Worm (Caenorhabditis elegans) whole organism, L4 larva: ENCODE data around the gene C24H12.6.

Experiments
- ceh-82 ChIP-seq: sonication (generic microtip); optimal IDR thresholded peaks from 2 replicates; lab custom pipeline; 2017; ENCODE audit warnings: missing biosample characterization, missing genetic modification characterization
- dmd-6 ChIP-seq: fragments of 200-800 bp; sonication (Bioruptor generic); IDR thresholded peaks from 2 replicates; pipeline ENCODE4 v1.3.6; 2022; ENCODE audit warnings: missing genetic modification reagents, missing genetic modification characterization, missing compliant biosample characterization
- mdl-1 ChIP-seq, 2 experiments: fragments of 150-350 bp in 1 of 2; sonication (generic microtip) in 1 of 2; optimal IDR thresholded peaks; 2 replicates each; lab custom pipeline; 2014 to 2017; ENCODE audit warnings: missing biosample characterization in 2 of 2, missing genetic modification characterization in 2 of 2
- mep-1 ChIP-seq: fragments of 150-350 bp; sonication (generic microtip); optimal IDR thresholded peaks from 3 replicates; lab custom pipeline; 2014; ENCODE audit warnings: missing biosample characterization, missing genetic modification characterization
- nhr-76 ChIP-seq: fragments of 150-350 bp; optimal IDR thresholded peaks from 2 replicates; lab custom pipeline; 2014; ENCODE audit warnings: missing biosample characterization, missing genetic modification characterization
- zip-11 ChIP-seq: fragments of 200-800 bp; sonication (Bioruptor generic); IDR thresholded peaks from 2 replicates; pipeline ENCODE4 v1.3.6; 2022; ENCODE audit warnings: missing genetic modification characterization, missing compliant biosample characterization

ce11 chrII:379935-380334 is 38.7 kb downstream of the C24H12.6 start, which contains the start of gene C03H5.7:
- TF ChIP-seq mep-1 (no peak), zip-11 (GFP tag; lab: Robert Waterston, UW) (no peak), dmd-6 (no peak), mdl-1 (tag; optimal IDR thresholded peaks at IDR 0.05; lab: Kevin White, UChicago) (no peak), ceh-82 (no peak), nhr-76 (no peak)
